Fruit fly (Drosophila melanogaster): ENCODE measurements around the gene CG31642.

- no peak for TF ChIP-seq Sox15 (GFP tag; optimal IDR thresholded peaks at IDR 0.05)
- TF ChIP-seq CG8632 (GFP tag; optimal IDR thresholded peaks at IDR 0.05) = no peak
These were observed 18.1 kb upstream of the CG31642 start, which contains the start of gene stai for dm6 chr2L:6100202-6100689.

Data from whole organism, prepupa.